Fruit fly (Drosophila melanogaster) whole organism, embryonic: Measurements from ENCODE around the gene UbcE2H.

Experiments used
- Atf3 ChIP-seq: fragments of 200-800 bp; sonication (Bioruptor generic); optimal IDR thresholded peaks from 3 replicates; lab custom pipeline; 2016; ENCODE audit warnings: missing biosample characterization, missing genetic modification characterization
- CG10209 ChIP-seq: fragments of 200-800 bp; sonication (Bioruptor generic); optimal IDR thresholded peaks from 3 replicates; lab custom pipeline; 2017; ENCODE audit warnings: missing biosample characterization, mild to moderate bottlenecking, missing genetic modification characterization, missing genetic modification reagents
- CG13287 ChIP-seq: fragments of 200-800 bp; sonication (Bioruptor generic); IDR thresholded peaks from 2 replicates; pipeline ENCODE4 v1.3.6; 2022; ENCODE audit warnings: missing biosample characterization, missing genetic modification characterization; ENCODE audit not compliant: partially characterized antibody
- CG13296 ChIP-seq: fragments of 200-800 bp; sonication (Bioruptor generic); optimal IDR thresholded peaks from 3 replicates; lab custom pipeline; 2018; ENCODE audit warnings: missing biosample characterization, mild to moderate bottlenecking, missing genetic modification characterization
- CG14441 ChIP-seq: fragments of 200-800 bp; sonication (Bioruptor generic); IDR thresholded peaks from 2 replicates; pipeline ENCODE4 v1.3.6; 2022; ENCODE audit warnings: missing biosample characterization, missing genetic modification characterization
- CG14667 ChIP-seq: fragments of 200-800 bp; sonication (Bioruptor generic); IDR thresholded peaks from 2 replicates; pipeline ENCODE4 v1.3.6; 2022; ENCODE audit warnings: missing biosample characterization, missing genetic modification characterization
- CG15514 ChIP-seq: fragments of 200-800 bp; sonication (Bioruptor generic); optimal IDR thresholded peaks from 3 replicates; lab custom pipeline; 2017; ENCODE audit warnings: missing biosample characterization, missing genetic modification characterization, mild to moderate bottlenecking, moderate library complexity, missing genetic modification reagents
- CG16779 ChIP-seq: fragments of 200-800 bp; sonication (Bioruptor generic); IDR thresholded peaks from 2 replicates; pipeline ENCODE4 v1.3.6; 2022; ENCODE audit warnings: missing biosample characterization, missing genetic modification characterization
- CG17328 ChIP-seq: fragments of 200-800 bp; sonication (Bioruptor generic); IDR thresholded peaks from 2 replicates; pipeline ENCODE4 v1.3.6; 2022; ENCODE audit warnings: missing biosample characterization, missing genetic modification characterization
- CG17612 ChIP-seq: fragments of 200-800 bp; sonication (Bioruptor generic); IDR thresholded peaks from 2 replicates; pipeline ENCODE4 v1.3.6; 2022; ENCODE audit warnings: missing biosample characterization, missing genetic modification characterization
- CG17829 ChIP-seq: fragments of 200-800 bp; optimal IDR thresholded peaks from 2 replicates; lab custom pipeline; 2019; ENCODE audit warnings: missing biosample characterization, mild to moderate bottlenecking, missing genetic modification characterization, moderate library complexity
- CG1832 ChIP-seq: fragments of 200-800 bp; sonication (Bioruptor generic); optimal IDR thresholded peaks from 2 replicates; lab custom pipeline; 2017; ENCODE audit warnings: missing biosample characterization, mild to moderate bottlenecking, missing genetic modification characterization, inconsistent platforms
- CG2889 ChIP-seq: fragments of 200-800 bp; sonication (Bioruptor generic); IDR thresholded peaks from 3 replicates; pipeline ENCODE4 v1.3.6; 2022; ENCODE audit warnings: missing biosample characterization, missing genetic modification characterization
- CG3065 ChIP-seq: fragments of 200-800 bp; sonication (Bioruptor generic); optimal IDR thresholded peaks from 2 replicates; lab custom pipeline; 2016; ENCODE audit warnings: missing biosample characterization, missing genetic modification characterization
- CG32772 ChIP-seq: fragments of 200-800 bp; sonication (Bioruptor generic); IDR thresholded peaks from 2 replicates; pipeline ENCODE4 v1.3.6; 2022; ENCODE audit warnings: missing biosample characterization, missing genetic modification characterization
- CG3726 ChIP-seq: fragments of 200-800 bp; sonication (Bioruptor generic); IDR thresholded peaks from 3 replicates; pipeline ENCODE4, ENCODE4 v1.3.6; 2022; ENCODE audit warnings: missing biosample characterization, missing genetic modification characterization
- CG4282 ChIP-seq: fragments of 200-800 bp; sonication (Bioruptor generic); optimal IDR thresholded peaks from 2 replicates; lab custom pipeline; 2016; ENCODE audit warnings: missing biosample characterization, missing genetic modification characterization
- CG4820 ChIP-seq: fragments of 200-800 bp; sonication (Bioruptor generic); optimal IDR thresholded peaks from 3 replicates; lab custom pipeline; 2016; ENCODE audit warnings: missing biosample characterization, missing genetic modification characterization
- CG7556 ChIP-seq: fragments of 200-800 bp; sonication (Bioruptor generic); optimal IDR thresholded peaks from 2 replicates; lab custom pipeline; 2017; ENCODE audit warnings: missing biosample characterization, mild to moderate bottlenecking, missing genetic modification characterization
- CG9797 ChIP-seq: fragments of 200-800 bp; sonication (Bioruptor generic); optimal IDR thresholded peaks from 3 replicates; lab custom pipeline; 2018; ENCODE audit warnings: missing biosample characterization, mild to moderate bottlenecking, missing genetic modification characterization
- CG9817 ChIP-seq: fragments of 200-800 bp; sonication (Bioruptor generic); optimal IDR thresholded peaks from 2 replicates; lab custom pipeline; 2018; ENCODE audit warnings: missing biosample characterization, mild to moderate bottlenecking, missing genetic modification characterization, moderate library complexity
- CTCF ChIP-seq: fragments of 200-800 bp; sonication (Bioruptor generic); optimal IDR thresholded peaks from 2 replicates; lab custom pipeline; 2017; ENCODE audit warnings: missing biosample characterization, mild to moderate bottlenecking, missing genetic modification characterization, moderate library complexity
- Chrac-16 ChIP-seq: fragments of 200-800 bp; sonication (Bioruptor generic); optimal IDR thresholded peaks from 3 replicates; lab custom pipeline; 2016; ENCODE audit warnings: missing biosample characterization, missing genetic modification characterization
- D19B ChIP-seq: fragments of 200-800 bp; sonication (Bioruptor generic); optimal IDR thresholded peaks from 2 replicates; lab custom pipeline; 2017; ENCODE audit warnings: missing biosample characterization, mild to moderate bottlenecking, missing genetic modification characterization
- ERR ChIP-seq: fragments of 200-800 bp; sonication (Bioruptor generic); optimal IDR thresholded peaks from 2 replicates; lab custom pipeline; 2016; ENCODE audit warnings: missing biosample characterization, missing genetic modification characterization
- Ets97D ChIP-seq: fragments of 200-800 bp; sonication (Bioruptor generic); optimal IDR thresholded peaks from 3 replicates; lab custom pipeline; 2016; ENCODE audit warnings: missing biosample characterization, missing genetic modification characterization
- Gsc ChIP-seq: fragments of 200-800 bp; sonication (Bioruptor generic); IDR thresholded peaks from 2 replicates; pipeline ENCODE4 v1.3.6; 2022; ENCODE audit warnings: missing biosample characterization, missing genetic modification characterization
- Hmr ChIP-seq: fragments of 200-800 bp; sonication (Bioruptor generic); optimal IDR thresholded peaks from 3 replicates; lab custom pipeline; 2017; ENCODE audit warnings: mild to moderate bottlenecking, missing biosample characterization, missing genetic modification reagents, missing genetic modification characterization
- Hr39 ChIP-seq: fragments of >200 bp; optimal IDR thresholded peaks from 2 replicates; lab custom pipeline; 2017
- Kr ChIP-seq: fragments of 200-800 bp; sonication (Bioruptor generic); optimal IDR thresholded peaks from 2 replicates; lab custom pipeline; 2017; ENCODE audit warnings: missing biosample characterization, mild to moderate bottlenecking, missing genetic modification characterization
- NK7.1 ChIP-seq: fragments of 200-800 bp; sonication (Bioruptor generic); optimal IDR thresholded peaks from 3 replicates; lab custom pipeline; 2016; ENCODE audit warnings: missing biosample characterization, missing genetic modification characterization
- PHDP ChIP-seq: fragments of 200-800 bp; sonication (Bioruptor generic); optimal IDR thresholded peaks from 3 replicates; lab custom pipeline; 2018; ENCODE audit warnings: missing biosample characterization, mild to moderate bottlenecking, missing genetic modification characterization, moderate library complexity
- Taf1 ChIP-seq: fragments of 200-800 bp; sonication (Bioruptor generic); IDR thresholded peaks from 2 replicates; pipeline ENCODE4 v1.3.6; 2022; ENCODE audit warnings: missing biosample characterization, missing genetic modification characterization
- abd-A ChIP-seq: fragments of 200-800 bp; sonication (Bioruptor generic); optimal IDR thresholded peaks from 3 replicates; lab custom pipeline; 2019; ENCODE audit warnings: missing biosample characterization, mild to moderate bottlenecking, missing genetic modification characterization, moderate library complexity
- al ChIP-seq: fragments of 200-800 bp; sonication (Bioruptor generic); IDR thresholded peaks from 2 replicates; pipeline ENCODE4 v1.3.6; 2022; ENCODE audit warnings: missing biosample characterization, missing genetic modification characterization
- chinmo ChIP-seq: fragments of 200-800 bp; sonication (Bioruptor generic); IDR thresholded peaks from 4 replicates; pipeline ENCODE4 v1.3.6; 2022; ENCODE audit warnings: missing biosample characterization, missing genetic modification characterization; ENCODE audit not compliant: partially characterized antibody
- cwo ChIP-seq: fragments of 200-800 bp; sonication (Bioruptor generic); optimal IDR thresholded peaks from 3 replicates; lab custom pipeline; 2017; ENCODE audit warnings: missing biosample characterization, missing genetic modification characterization, mild to moderate bottlenecking, moderate library complexity, missing genetic modification reagents
- dpn ChIP-seq, 2 experiments: fragments of 200-800 bp; sonication (Bioruptor generic); optimal IDR thresholded peaks; 3 replicates each; lab custom pipeline; 2016; ENCODE audit warnings: missing biosample characterization in 2 of 2, missing genetic modification characterization in 2 of 2
- fd96Cb ChIP-seq: fragments of 200-800 bp; sonication (Bioruptor generic); optimal IDR thresholded peaks from 2 replicates; lab custom pipeline; 2018; ENCODE audit warnings: missing biosample characterization, mild to moderate bottlenecking, missing genetic modification characterization, moderate library complexity
- hbn ChIP-seq: fragments of 200-800 bp; sonication (Bioruptor generic); IDR thresholded peaks from 2 replicates; pipeline ENCODE4 v1.3.6; 2022; ENCODE audit warnings: missing biosample characterization, missing genetic modification characterization; ENCODE audit not compliant: partially characterized antibody
- hth ChIP-seq: fragments of >200 bp; optimal IDR thresholded peaks from 2 replicates; lab custom pipeline; 2017; ENCODE audit warnings: inconsistent platforms
- lab ChIP-seq: fragments of 200-800 bp; sonication (Bioruptor generic); optimal IDR thresholded peaks from 3 replicates; lab custom pipeline; 2017; ENCODE audit warnings: missing biosample characterization, missing genetic modification characterization, mild to moderate bottlenecking, moderate library complexity, missing genetic modification reagents
- lov ChIP-seq, 2 experiments: fragments of 200-800 bp in 1 of 2; fragments of >200 bp in 1 of 2; sonication (Bioruptor generic) in 1 of 2; IDR thresholded peaks in 1 of 2; optimal IDR thresholded peaks in 1 of 2; 2 replicates in 1 of 2; 3 replicates in 1 of 2; pipeline versions ENCODE4 v1.3.6 to Lab custom; 2017 to 2022; ENCODE audit warnings: missing biosample characterization in 1 of 2, missing genetic modification characterization in 1 of 2
- phol ChIP-seq: fragments of 200-800 bp; sonication (Bioruptor generic); optimal IDR thresholded peaks from 3 replicates; lab custom pipeline; 2018; ENCODE audit warnings: missing biosample characterization, mild to moderate bottlenecking, missing genetic modification characterization, moderate library complexity
- row ChIP-seq: fragments of 200-800 bp; sonication (Bioruptor generic); IDR thresholded peaks from 3 replicates; pipeline ENCODE4 v1.3.6; 2022; ENCODE audit warnings: missing biosample characterization, missing genetic modification characterization
- run ChIP-seq: fragments of 200-800 bp; sonication (Bioruptor generic); optimal IDR thresholded peaks from 3 replicates; lab custom pipeline; 2018; ENCODE audit warnings: missing biosample characterization, mild to moderate bottlenecking, missing genetic modification characterization
- sens ChIP-seq: fragments of 200-800 bp; sonication (Bioruptor generic); peaks from one replicate; lab custom pipeline; 2016; ENCODE audit warnings: missing biosample characterization, missing genetic modification characterization
- sisA ChIP-seq: fragments of 200-800 bp; sonication (Bioruptor generic); IDR thresholded peaks from 2 replicates; pipeline ENCODE4 v1.3.6; 2022; ENCODE audit warnings: missing biosample characterization, missing genetic modification characterization
- sug ChIP-seq: fragments of 200-800 bp; optimal IDR thresholded peaks from 2 replicates; lab custom pipeline; 2019; ENCODE audit warnings: missing biosample characterization, mild to moderate bottlenecking, missing genetic modification characterization, moderate library complexity
- vnd ChIP-seq: fragments of 200-800 bp; sonication (Bioruptor generic); IDR thresholded peaks from 3 replicates; pipeline ENCODE4 v1.3.6; 2022; ENCODE audit warnings: missing biosample characterization, missing genetic modification characterization; ENCODE audit not compliant: partially characterized antibody

UbcE2H gene

DNA sequence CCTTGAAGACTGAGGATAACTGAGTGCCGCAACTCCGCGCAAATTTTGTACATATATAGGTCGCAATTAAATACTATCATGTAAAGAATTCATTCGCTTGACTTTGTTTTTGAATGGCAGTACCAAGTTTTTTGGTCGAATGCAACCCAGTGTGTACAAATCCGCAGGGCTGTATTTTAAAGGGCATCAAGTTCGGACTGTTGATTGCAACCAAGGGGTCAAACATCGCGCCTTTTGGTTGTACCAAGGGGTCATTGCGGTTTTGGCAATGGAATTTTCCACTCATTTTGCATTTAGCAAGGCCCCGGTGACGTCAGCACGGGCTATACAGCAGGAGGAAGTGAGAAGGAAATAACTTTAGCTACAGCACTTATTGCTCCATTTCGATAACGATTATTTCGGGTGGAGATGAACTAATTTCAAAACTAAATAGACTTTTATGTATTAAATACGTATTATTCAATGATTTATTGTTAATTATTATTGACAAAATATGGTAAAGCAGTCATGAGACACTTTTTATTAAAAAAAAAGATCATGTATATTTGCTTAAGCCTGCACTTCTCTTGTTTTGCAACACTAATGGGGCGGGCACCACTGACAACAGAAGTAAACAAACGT, 37.9 kb upstream of the UbcE2H start, which contains the start of gene CG10958 (continued):
- peak; percentile 44 for TF ChIP-seq CG9817 (tag; lab: Kevin White, UChicago)
- no peak for TF ChIP-seq hth (lab: Kevin White, UChicago)
- TF ChIP-seq row (GFP tag; lab: Robert Waterston, UW), result peak; percentile 82
- TF ChIP-seq CG13287 (GFP tag; lab: Robert Waterston, UW), result peak; percentile 51
- TF ChIP-seq CG32772 (GFP tag; lab: Robert Waterston, UW), result peak; percentile 52; the same call in 1 of the 2 replicates
- TF ChIP-seq Taf1, result no peak
- TF ChIP-seq CG10209 (GFP tag; lab: Kevin White, UChicago), result peak; percentile 41
- no peak for TF ChIP-seq CTCF
- peak; percentile 71 for TF ChIP-seq lab (GFP tag; lab: Kevin White, UChicago)
- peak; percentile 64 for TF ChIP-seq CG7556 (GFP tag; lab: Kevin White, UChicago)
- TF ChIP-seq CG3065 (GFP tag; lab: Kevin White, UChicago), result peak; percentile 36
- TF ChIP-seq CG9797 (GFP tag; lab: Kevin White, UChicago), result no peak
- peak; percentile 1 for TF ChIP-seq run
- TF ChIP-seq Atf3, result peak; percentile 51
- no peak for TF ChIP-seq CG17612 (GFP tag; lab: Robert Waterston, UW)
- TF ChIP-seq CG17829, result peak; percentile 59
- TF ChIP-seq sens (GFP tag; lab: Kevin White, UChicago), result peak; percentile 88
- no peak for TF ChIP-seq abd-A (tag; lab: Kevin White, UChicago)
- no peak for TF ChIP-seq CG2889
- peak; percentile 26 to 81 for TF ChIP-seq dpn (GFP tag; optimal IDR thresholded peaks at IDR 0.05; lab: Kevin White, UChicago)
- peak; percentile 28 for TF ChIP-seq fd96Cb
- TF ChIP-seq Gsc, result no peak
- peak; percentile 56 for TF ChIP-seq CG14441 (GFP tag; lab: Robert Waterston, UW)
- peak; percentile 53 for TF ChIP-seq CG4820 (GFP tag; lab: Kevin White, UChicago)
- TF ChIP-seq phol (tag; lab: Kevin White, UChicago), result peak; percentile 47
- TF ChIP-seq CG14667, result peak; percentile 40; the same call in 1 of the 2 replicates
- peak; percentile 56 for TF ChIP-seq Hmr
- TF ChIP-seq CG4282, result no peak
- TF ChIP-seq sug (tag; lab: Kevin White, UChicago), result peak; percentile 59
- peak; percentile 64 for TF ChIP-seq PHDP
- peak; percentile 56 for TF ChIP-seq Chrac-16 (GFP tag; lab: Kevin White, UChicago)
- TF ChIP-seq CG13296, result peak; percentile 61
- TF ChIP-seq Ets97D (GFP tag; lab: Kevin White, UChicago), result peak; percentile 34
- TF ChIP-seq chinmo (GFP tag; lab: Robert Waterston, UW), result no peak
- no peak for TF ChIP-seq D19B (GFP tag; lab: Kevin White, UChicago)
- no peak for TF ChIP-seq Hr39
- peak; percentile 52 for TF ChIP-seq sisA (GFP tag; lab: Robert Waterston, UW)
- no peak for TF ChIP-seq NK7.1 (GFP tag; lab: Kevin White, UChicago)
- TF ChIP-seq CG3726 (GFP tag; lab: Robert Waterston, UW), result no peak
- no peak for TF ChIP-seq Kr
- TF ChIP-seq al (GFP tag; lab: Robert Waterston, UW), result no peak; the same call in 1 of the 2 replicates
- TF ChIP-seq CG1832 (GFP tag; lab: Kevin White, UChicago), result peak; percentile 22
- no peak for TF ChIP-seq ERR (GFP tag; lab: Kevin White, UChicago)
- TF ChIP-seq CG16779 (GFP tag; lab: Robert Waterston, UW), result no peak
- no peak for TF ChIP-seq vnd (GFP tag; lab: Robert Waterston, UW)
- TF ChIP-seq CG17328, result peak; percentile 55; the same call in 1 of the 2 replicates
- no peak for TF ChIP-seq lov (optimal IDR thresholded peaks at IDR 0.05; lab: Kevin White, UChicago)
- TF ChIP-seq lov (GFP tag; IDR thresholded peaks at IDR 0.05; lab: Robert Waterston, UW), result no peak
- peak; percentile 32; the same call in 1 of the 2 replicates for TF ChIP-seq hbn (GFP tag; lab: Robert Waterston, UW)
- peak; percentile 18 for TF ChIP-seq cwo
- peak; percentile 85 for TF ChIP-seq CG15514 (GFP tag; lab: Kevin White, UChicago)
